Worm (Caenorhabditis elegans) whole organism, L2 larva: ENCODE measurements around the gene C08F11.13.
"Not testable (repeated sequence)": the region's sequence is repeated elsewhere in the genome, so short reads cannot be mapped to it uniquely, and the experiment has no call there.

Source experiments
- C34F6.9 ChIP-seq: fragments of 150-350 bp; optimal IDR thresholded peaks from 2 replicates; lab custom pipeline; 2014; ENCODE audit warnings: missing biosample characterization, missing genetic modification characterization
- R02D3.7 ChIP-seq: fragments of 150-350 bp; optimal IDR thresholded peaks from 2 replicates; lab custom pipeline; 2014; ENCODE audit warnings: missing biosample characterization, missing genetic modification characterization
- Y55F3AM.14 ChIP-seq: fragments of 200-800 bp; sonication (Bioruptor generic); optimal IDR thresholded peaks from 2 replicates; lab custom pipeline; 2018; ENCODE audit warnings: mild to moderate bottlenecking, missing genetic modification characterization, missing compliant biosample characterization
- ZK546.5 ChIP-seq: sonication (generic microtip); optimal IDR thresholded peaks from 2 replicates; lab custom pipeline; 2017; ENCODE audit warnings: missing biosample characterization, missing genetic modification characterization
- alr-1 ChIP-seq: fragments of 150-350 bp; optimal IDR thresholded peaks from 2 replicates; lab custom pipeline; 2014; ENCODE audit warnings: missing biosample characterization, missing genetic modification characterization
- aly-2 ChIP-seq: fragments of 150-350 bp; optimal IDR thresholded peaks from 2 replicates; lab custom pipeline; 2014; ENCODE audit warnings: missing biosample characterization, missing genetic modification characterization
- ama-1 ChIP-seq: fragments of 150-350 bp; optimal IDR thresholded peaks from 2 replicates; lab custom pipeline; 2018; ENCODE audit warnings: inconsistent platforms
- blmp-1 ChIP-seq: sonication (generic microtip); optimal IDR thresholded peaks from 2 replicates; lab custom pipeline; 2017; ENCODE audit warnings: missing genetic modification characterization, mild to moderate bottlenecking, missing compliant biosample characterization, antibody characterized with exemption, moderate library complexity; ENCODE audit not compliant: insufficient read depth
- ceh-82 ChIP-seq: fragments of 150-350 bp; optimal IDR thresholded peaks from 2 replicates; lab custom pipeline; 2014; ENCODE audit warnings: missing biosample characterization, missing genetic modification characterization
- dmd-4 ChIP-seq: sonication (generic microtip); optimal IDR thresholded peaks from 2 replicates; lab custom pipeline; 2017; ENCODE audit warnings: missing biosample characterization, missing genetic modification characterization
- egl-27 ChIP-seq: sonication (generic microtip); optimal IDR thresholded peaks from 3 replicates; lab custom pipeline; 2017; ENCODE audit warnings: missing biosample characterization, missing genetic modification reagents, missing genetic modification characterization
- elt-1 ChIP-seq: fragments of 150-350 bp; optimal IDR thresholded peaks from 2 replicates; lab custom pipeline; 2014; ENCODE audit warnings: missing biosample characterization, missing genetic modification characterization
- elt-3 ChIP-seq: sonication (generic microtip); optimal IDR thresholded peaks from 2 replicates; lab custom pipeline; 2017; ENCODE audit warnings: missing biosample characterization, missing genetic modification characterization
- gmeb-1 ChIP-seq: fragments of 150-350 bp; optimal IDR thresholded peaks from 2 replicates; lab custom pipeline; 2014; ENCODE audit warnings: missing biosample characterization, missing genetic modification characterization
- lin-13 ChIP-seq: fragments of 150-350 bp; optimal IDR thresholded peaks from 2 replicates; lab custom pipeline; 2014; ENCODE audit warnings: missing biosample characterization, missing genetic modification reagents, missing genetic modification characterization
- lsy-2 ChIP-seq, 2 experiments: fragments of 150-350 bp in 1 of 2; sonication (generic microtip) in 1 of 2; optimal IDR thresholded peaks; 2 replicates each; lab custom pipeline; 2014 to 2017; ENCODE audit warnings: missing biosample characterization in 2 of 2, missing genetic modification characterization in 2 of 2
- mab-5 ChIP-seq: fragments of 150-350 bp; optimal IDR thresholded peaks from 2 replicates; lab custom pipeline; 2014; ENCODE audit warnings: missing biosample characterization, missing genetic modification characterization
- nhr-10 ChIP-seq: sonication (generic microtip); optimal IDR thresholded peaks from 2 replicates; lab custom pipeline; 2017; ENCODE audit warnings: missing biosample characterization, missing genetic modification characterization
- nhr-11 ChIP-seq: fragments of 150-350 bp; optimal IDR thresholded peaks from 2 replicates; lab custom pipeline; 2014; ENCODE audit warnings: missing biosample characterization, missing genetic modification characterization
- nhr-12 ChIP-seq: fragments of 150-350 bp; optimal IDR thresholded peaks from 2 replicates; lab custom pipeline; 2014; ENCODE audit warnings: missing biosample characterization, missing genetic modification characterization
- nhr-129 ChIP-seq: fragments of 150-350 bp; optimal IDR thresholded peaks from 2 replicates; lab custom pipeline; 2014; ENCODE audit warnings: missing biosample characterization, missing genetic modification characterization
- nhr-237 ChIP-seq: fragments of 150-350 bp; optimal IDR thresholded peaks from 2 replicates; lab custom pipeline; 2014; ENCODE audit warnings: missing biosample characterization, missing genetic modification characterization
- nhr-25 ChIP-seq: fragments of 150-350 bp; sonication (generic microtip); optimal IDR thresholded peaks from 3 replicates; lab custom pipeline; 2014; ENCODE audit warnings: missing biosample characterization, missing genetic modification characterization
- nhr-77 ChIP-seq: fragments of 150-350 bp; optimal IDR thresholded peaks from 2 replicates; lab custom pipeline; 2014; ENCODE audit warnings: missing biosample characterization, missing genetic modification characterization
- peb-1 ChIP-seq: fragments of 150-350 bp; optimal IDR thresholded peaks from 2 replicates; lab custom pipeline; 2014; ENCODE audit warnings: missing biosample characterization, missing genetic modification characterization
- sma-3 ChIP-seq: sonication (generic microtip); optimal IDR thresholded peaks from 2 replicates; lab custom pipeline; 2016; ENCODE audit warnings: missing genetic modification reagents, missing genetic modification characterization, missing compliant biosample characterization
- snpc-4 ChIP-seq: fragments of 150-350 bp; optimal IDR thresholded peaks from 2 replicates; lab custom pipeline; 2014; ENCODE audit warnings: missing biosample characterization, missing genetic modification characterization
- unc-39 ChIP-seq: fragments of 150-350 bp; optimal IDR thresholded peaks from 2 replicates; lab custom pipeline; 2014; ENCODE audit warnings: missing biosample characterization, missing genetic modification characterization
- unc-55 ChIP-seq: fragments of 150-350 bp; sonication (generic microtip); optimal IDR thresholded peaks from 3 replicates; lab custom pipeline; 2014; ENCODE audit warnings: missing biosample characterization, missing genetic modification reagents, missing genetic modification characterization
- unc-62 ChIP-seq: fragments of 150-350 bp; optimal IDR thresholded peaks from 2 replicates; lab custom pipeline; 2014; ENCODE audit warnings: missing biosample characterization, missing genetic modification reagents, missing genetic modification characterization
- ztf-1 ChIP-seq: fragments of 200-800 bp; sonication (Bioruptor generic); conservative IDR thresholded peaks from 2 replicates; pipeline ENCODE4 v1.3.6; 2022; ENCODE audit warnings: missing genetic modification characterization, missing compliant biosample characterization
- ztf-11 ChIP-seq: sonication (generic microtip); optimal IDR thresholded peaks from 2 replicates; lab custom pipeline; 2017; ENCODE audit warnings: missing biosample characterization, missing genetic modification characterization

Gene C08F11.13

DNA sequence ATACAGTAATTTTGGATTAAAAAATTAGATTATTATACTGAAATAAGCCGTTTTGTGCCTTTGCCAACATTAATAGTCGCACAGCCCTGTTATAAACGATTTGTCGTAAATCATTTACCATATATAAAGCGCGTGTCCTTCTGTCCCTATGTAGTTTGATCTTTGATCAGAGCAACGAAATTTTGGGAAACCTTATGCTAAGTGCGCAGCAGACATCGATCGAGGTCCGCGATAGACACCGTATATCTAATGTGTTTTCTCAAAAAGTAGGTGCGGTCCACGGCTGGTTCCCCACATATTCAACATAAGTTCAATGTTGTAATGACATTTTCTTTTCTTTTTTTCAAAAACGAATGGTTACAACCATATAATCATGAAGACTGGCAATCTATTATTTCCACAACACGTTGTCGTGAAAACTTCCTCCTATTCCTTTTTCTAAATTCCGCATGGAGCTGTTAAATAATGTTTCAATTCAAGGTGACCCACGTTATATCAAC, 21.1 kb downstream of the C08F11.13 start, which contains the start of gene sru-9:
Gene sru-9 (plus strand): TSS at position 450 of the 500 bp plus-strand sequence.
- TF ChIP-seq ama-1 (lab: Kevin White, UChicago); nhr-237; aly-2: not testable (repeated sequence)

DNA sequence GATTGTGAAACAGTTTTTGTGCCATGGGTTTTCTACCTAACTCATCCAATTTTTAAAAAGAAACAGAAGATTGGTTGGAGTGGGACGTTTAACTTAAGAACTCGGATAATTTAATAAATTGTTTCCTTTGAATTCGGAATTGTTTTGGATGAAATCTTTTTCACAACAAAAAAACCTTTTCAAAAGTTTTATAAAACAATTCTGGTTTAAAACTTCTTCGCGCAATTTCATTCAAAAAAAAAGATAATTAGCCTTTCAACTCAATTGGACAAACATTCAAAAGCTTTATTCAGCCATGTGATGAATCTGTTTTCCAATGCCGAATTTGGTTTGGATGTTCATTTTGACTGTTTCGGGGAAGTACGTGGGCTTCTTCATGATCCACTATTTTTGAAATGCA, 22.5 kb downstream of the C08F11.13 start, which contains the start of gene Y45F10B.12:
Gene Y45F10B.12 (plus strand): TSS at position 301 of the 400 bp plus-strand sequence.
- TF ChIP-seq elt-1 (tag; lab: Kevin White, UChicago) (no peak), nhr-25 (tag; lab: Kevin White, UChicago) (no peak), R02D3.7 (tag; lab: Kevin White, UChicago) (no peak), nhr-12 (tag; lab: Kevin White, UChicago) (no peak), unc-39 (tag; lab: Kevin White, UChicago) (no peak), ceh-82 (tag; lab: Kevin White, UChicago) (no peak), mab-5 (tag; lab: Kevin White, UChicago) (no peak), C34F6.9 (tag; lab: Kevin White, UChicago) (no peak), gmeb-1 (tag; lab: Kevin White, UChicago) (no peak), egl-27 (tag; lab: Kevin White, UChicago) (no peak), alr-1 (tag; lab: Kevin White, UChicago) (no peak), dmd-4 (tag; lab: Kevin White, UChicago) (no peak), snpc-4 (tag; lab: Kevin White, UChicago) (no peak), lsy-2 (tag; optimal IDR thresholded peaks at IDR 0.05; lab: Kevin White, UChicago) (no peak), ztf-1 (no peak), elt-3 (tag; lab: Kevin White, UChicago) (no peak), nhr-77 (tag; lab: Kevin White, UChicago) (no peak), unc-55 (GFP tag; lab: Kevin White, UChicago) (no peak), Y55F3AM.14 (no peak), sma-3 (no peak)

DNA sequence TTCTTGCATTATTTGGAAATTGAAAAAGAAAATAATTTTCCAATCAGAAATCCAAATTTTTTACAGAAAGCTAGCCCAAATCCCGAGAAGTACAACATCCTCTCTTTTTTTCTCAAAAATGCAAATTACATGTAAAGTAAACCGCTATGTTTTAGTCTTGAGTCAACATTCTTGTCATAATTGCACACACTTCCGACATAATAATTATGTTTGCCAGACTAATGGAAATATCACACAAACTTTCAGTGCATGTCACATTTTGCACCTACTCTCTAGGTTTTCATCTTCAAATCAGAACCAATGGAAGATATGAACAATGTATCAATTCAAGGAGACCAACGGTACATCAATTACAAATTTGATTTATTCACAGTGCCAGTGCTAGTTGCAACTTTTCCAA, 25.0 kb downstream of the C08F11.13 start, which contains the start of gene sru-11:
Gene sru-11 (plus strand): TSS at position 301 of the 400 bp plus-strand sequence.
- TF ChIP-seq nhr-77 (tag; lab: Kevin White, UChicago) (no peak), unc-55 (GFP tag; lab: Kevin White, UChicago) (no peak)

DNA sequence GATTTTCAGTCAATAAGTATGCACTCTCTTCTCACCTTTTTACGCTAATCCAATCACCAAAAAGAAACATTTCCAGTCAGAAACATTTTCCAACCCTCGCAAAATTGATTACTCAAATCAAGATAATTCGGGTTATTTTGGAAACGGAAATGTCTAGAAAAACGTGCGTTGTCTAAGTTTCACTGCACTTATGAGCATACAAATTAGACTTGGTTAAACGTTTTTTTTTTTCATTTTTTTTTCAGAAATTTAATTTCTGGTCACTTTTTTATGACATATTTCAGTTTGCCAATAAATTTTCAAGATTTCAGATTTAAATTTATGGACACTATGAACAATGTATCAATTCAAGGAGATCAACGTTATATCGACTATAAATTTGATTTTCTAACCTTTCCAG, 26.8 kb downstream of the C08F11.13 start, which contains the start of gene sru-12:
Gene sru-12 (plus strand): TSS at position 301 of the 400 bp plus-strand sequence.
- TF ChIP-seq lin-13 (GFP tag; lab: Kevin White, UChicago) (no peak), ztf-11 (tag; lab: Kevin White, UChicago) (no peak)

DNA sequence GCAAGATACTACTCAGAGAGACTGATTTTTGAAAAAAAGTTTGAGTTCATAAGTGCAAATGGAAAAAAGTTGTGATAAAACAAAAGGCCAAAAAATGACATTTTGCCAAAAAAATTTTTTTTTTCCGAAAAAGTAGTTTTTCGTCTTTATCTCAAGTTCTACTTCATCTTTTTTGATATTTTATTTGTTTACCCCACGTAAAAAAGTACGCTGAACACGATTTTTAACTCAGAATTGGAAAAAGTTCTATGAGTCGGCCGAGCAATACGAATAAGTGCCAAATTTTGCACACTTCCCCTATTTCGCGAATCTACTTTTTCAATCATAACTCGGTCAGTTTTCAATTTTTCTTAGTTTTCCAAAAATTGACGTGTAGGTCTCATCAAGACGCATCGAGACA, 30.7 kb downstream of the C08F11.13 start, which contains the start of gene sru-16:
Gene sru-16 (plus strand): TSS at position 301 of the 400 bp plus-strand sequence.
- TF ChIP-seq blmp-1, nhr-10, ZK546.5 (tag; lab: Kevin White, UChicago): not testable (repeated sequence)
- TF ChIP-seq, all 48 proteins: peak for 0; not testable (repeated sequence) for 48

DNA sequence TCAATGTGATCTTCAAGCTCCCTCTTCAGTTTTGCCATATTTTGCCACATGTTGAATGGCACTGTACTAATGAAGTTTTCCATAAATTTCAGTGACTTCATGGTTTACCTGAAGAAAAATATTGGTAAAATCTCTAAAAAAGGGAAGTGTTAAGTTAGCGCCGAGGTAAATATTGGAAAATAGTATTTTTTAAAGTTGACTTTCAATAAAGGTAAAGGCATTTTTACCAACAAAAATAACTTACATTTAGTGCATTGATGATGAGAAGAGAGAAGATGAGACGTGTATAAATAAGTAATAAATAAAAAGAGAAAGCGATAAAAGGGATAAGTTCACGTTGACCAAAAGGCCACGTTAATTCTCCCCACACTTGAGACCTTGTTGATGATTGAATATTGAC, 31.5 kb downstream of the C08F11.13 start, which contains the start of gene Y45F10B.8:
Gene Y45F10B.8 (minus strand): TSS at position 101 of the 400 bp plus-strand sequence.
- not testable (repeated sequence) for TF ChIP-seq unc-39, elt-1, blmp-1 (tag; lab: Kevin White, UChicago)

DNA sequence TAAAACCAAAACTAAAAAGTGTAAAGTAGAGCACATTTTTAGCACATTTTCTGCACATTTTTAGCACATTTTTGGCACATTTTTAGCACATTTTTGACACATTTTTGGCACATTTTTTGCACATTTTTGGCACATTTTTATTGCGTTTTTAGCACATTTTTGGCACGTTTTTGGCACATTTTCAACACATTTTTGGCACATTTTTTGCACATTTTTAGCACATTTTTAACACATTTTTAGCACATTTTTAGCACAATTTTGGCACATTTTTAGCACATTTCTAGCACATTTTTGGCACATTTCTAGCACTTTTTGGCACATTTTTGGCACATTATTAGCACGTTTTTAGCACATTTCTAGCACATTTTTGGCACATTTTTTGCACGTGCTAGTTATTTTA, 34.0 kb downstream of the C08F11.13 start:
- no peak for TF ChIP-seq ZK546.5 (tag; lab: Kevin White, UChicago)
- TF ChIP-seq peb-1 (tag; lab: Kevin White, UChicago): no peak
- no peak for TF ChIP-seq nhr-237
- TF ChIP-seq nhr-129: no peak
- TF ChIP-seq nhr-11 (tag; lab: Kevin White, UChicago): no peak
- TF ChIP-seq lsy-2 (tag; optimal IDR thresholded peaks at IDR 0.05; lab: Kevin White, UChicago): no peak
- TF ChIP-seq unc-62: no peak
